Worm (Caenorhabditis elegans) whole organism, young adult: Measurements from ENCODE around the gene daf-7.

Experiments
- ama-1 ChIP-seq, 3 experiments: fragments of 150-350 bp in 1 of 3; sonication (generic microtip) in 2 of 3; optimal IDR thresholded peaks; 2 replicates each; lab custom pipeline; 2014 to 2018; ENCODE audit warnings: missing biosample characterization in 2 of 3, missing genetic modification characterization in 2 of 3, missing genetic modification reagents in 2 of 3
- attf-5 ChIP-seq: fragments of 200-800 bp; sonication (Bioruptor generic); optimal IDR thresholded peaks from 2 replicates; lab custom pipeline; 2018; ENCODE audit warnings: mild to moderate bottlenecking, missing genetic modification characterization, missing compliant biosample characterization
- egrh-3 ChIP-seq: fragments of 200-800 bp; sonication (Bioruptor generic); IDR thresholded peaks from 2 replicates; pipeline ENCODE4 v1.3.6; 2022; ENCODE audit warnings: missing genetic modification reagents, missing genetic modification characterization, missing compliant biosample characterization
- mes-4 ChIP-seq: sonication (generic microtip); optimal IDR thresholded peaks from 2 replicates; lab custom pipeline; 2016; ENCODE audit warnings: missing genotype, missing genetic modification characterization, missing compliant biosample characterization
- unc-62 ChIP-seq: fragments of 150-350 bp; optimal IDR thresholded peaks from 2 replicates; lab custom pipeline; 2014; ENCODE audit warnings: missing biosample characterization, missing genetic modification reagents, missing genetic modification characterization

ce11 chrIII:842630-843029, 31.0 kb downstream of the daf-7 start, which contains the start of gene far-8:
- no peak for TF ChIP-seq unc-62 (GFP tag; lab: Kevin White, UChicago)
- no peak for TF ChIP-seq mes-4
- TF ChIP-seq attf-5 (GFP tag; lab: Kevin White, UChicago) = no peak
- no peak for TF ChIP-seq egrh-3 (GFP tag; lab: Robert Waterston, UW)
- no peak for TF ChIP-seq ama-1 (optimal IDR thresholded peaks at IDR 0.05; lab: Kevin White, UChicago)
- no peak for TF ChIP-seq ama-1 (GFP tag; optimal IDR thresholded peaks at IDR 0.05; lab: Kevin White, UChicago)
